Worm (Caenorhabditis elegans) whole organism, L1 larva: ENCODE data around the gene C35A5.11.
A peak's percentile ranks its signal among the peaks of the same experiment; 100 is the strongest.

ENCODE experiments used
- aha-1 ChIP-seq: fragments of 150-350 bp; optimal IDR thresholded peaks from 2 replicates; lab custom pipeline; 2014; ENCODE audit warnings: missing biosample characterization, missing genetic modification characterization
- alr-1 ChIP-seq: fragments of 200-800 bp; sonication (Bioruptor generic); optimal IDR thresholded peaks from 2 replicates; lab custom pipeline; 2018; ENCODE audit warnings: borderline replicate concordance, mild to moderate bottlenecking, missing genetic modification characterization, missing compliant biosample characterization
- blmp-1 ChIP-seq: fragments of 150-350 bp; optimal IDR thresholded peaks from 2 replicates; lab custom pipeline; 2014; ENCODE audit warnings: missing biosample characterization, missing genetic modification characterization
- ceh-63 ChIP-seq: fragments of 200-800 bp; sonication (Bioruptor generic); optimal IDR thresholded peaks from 2 replicates; lab custom pipeline; 2018; ENCODE audit warnings: mild to moderate bottlenecking, missing genetic modification characterization, missing compliant biosample characterization
- ceh-8 ChIP-seq: fragments of 200-800 bp; sonication (Bioruptor generic); optimal IDR thresholded peaks from 2 replicates; lab custom pipeline; 2018; ENCODE audit warnings: mild to moderate bottlenecking, missing genetic modification characterization, moderate library complexity, missing compliant biosample characterization
- dsc-1 ChIP-seq: sonication (generic microtip); optimal IDR thresholded peaks from 2 replicates; lab custom pipeline; 2016; ENCODE audit warnings: mild to moderate bottlenecking, missing genetic modification characterization, missing compliant biosample characterization
- egl-27 ChIP-seq, 2 experiments: fragments of 150-350 bp in 1 of 2; sonication (generic microtip); optimal IDR thresholded peaks; 3 replicates each; lab custom pipeline; 2017 to 2018; ENCODE audit warnings: missing biosample characterization in 2 of 2, missing genetic modification characterization in 2 of 2, missing genetic modification reagents in 2 of 2
- elt-3 ChIP-seq, 6 experiments: fragments of 150-350 bp in 1 of 6; sonication (generic microtip); optimal IDR thresholded peaks; 2 replicates each; lab custom pipeline; 2017 to 2018; ENCODE audit warnings: missing biosample characterization in 6 of 6, missing genetic modification characterization in 6 of 6, inconsistent platforms in 1 of 6
- ets-5 ChIP-seq: fragments of 200-800 bp; sonication (Bioruptor generic); IDR thresholded peaks from 2 replicates; pipeline ENCODE4 v1.3.6; 2022; ENCODE audit warnings: missing genetic modification characterization, missing compliant biosample characterization
- fkh-10 ChIP-seq: sonication (generic microtip); optimal IDR thresholded peaks from 2 replicates; lab custom pipeline; 2017; ENCODE audit warnings: missing biosample characterization, missing genetic modification reagents, missing genetic modification characterization
- fkh-4 ChIP-seq: sonication (generic microtip); optimal IDR thresholded peaks from 2 replicates; lab custom pipeline; 2016; ENCODE audit warnings: missing compliant biosample characterization, missing genetic modification characterization, borderline replicate concordance
- fkh-8 ChIP-seq: sonication (generic microtip); optimal IDR thresholded peaks from 2 replicates; lab custom pipeline; 2016; ENCODE audit warnings: mild to moderate bottlenecking, missing genetic modification characterization, missing compliant biosample characterization
- grh-1 ChIP-seq: fragments of 200-800 bp; sonication (Bioruptor generic); IDR thresholded peaks from 2 replicates; pipeline ENCODE4 v1.3.6; 2022; ENCODE audit warnings: missing genetic modification reagents, missing genetic modification characterization, missing compliant biosample characterization
- hpl-2 ChIP-seq: fragments of 150-350 bp; optimal IDR thresholded peaks from 2 replicates; lab custom pipeline; 2014; ENCODE audit warnings: missing biosample characterization, missing genetic modification reagents, missing genetic modification characterization
- lin-14 ChIP-seq: fragments of 200-800 bp; sonication (Bioruptor generic); optimal IDR thresholded peaks from 2 replicates; lab custom pipeline; 2018; ENCODE audit warnings: mild to moderate bottlenecking, missing genetic modification characterization, moderate library complexity, missing compliant biosample characterization
- lin-15B ChIP-seq: fragments of 150-350 bp; sonication (generic microtip); optimal IDR thresholded peaks from 3 replicates; lab custom pipeline; 2014; ENCODE audit warnings: missing biosample characterization, missing genetic modification characterization
- lin-35 ChIP-seq, 2 experiments: fragments of 150-350 bp; optimal IDR thresholded peaks; 2 replicates each; lab custom pipeline; 2014; ENCODE audit warnings: missing biosample characterization in 2 of 2, missing genetic modification characterization in 2 of 2, missing genetic modification reagents in 2 of 2
- lsy-2 ChIP-seq, 2 experiments: fragments of 150-350 bp; optimal IDR thresholded peaks; 2 replicates each; lab custom pipeline; 2014; ENCODE audit warnings: missing biosample characterization in 2 of 2, missing genetic modification characterization in 2 of 2
- mef-2 ChIP-seq: fragments of 150-350 bp; optimal IDR thresholded peaks from 2 replicates; lab custom pipeline; 2014; ENCODE audit warnings: missing biosample characterization, missing genetic modification characterization
- mep-1 ChIP-seq: fragments of 150-350 bp; optimal IDR thresholded peaks from 2 replicates; lab custom pipeline; 2014; ENCODE audit warnings: missing biosample characterization, missing genetic modification characterization
- nhr-20 ChIP-seq: sonication (generic microtip); optimal IDR thresholded peaks from 2 replicates; lab custom pipeline; 2016; ENCODE audit warnings: mild to moderate bottlenecking, missing genetic modification characterization, missing compliant biosample characterization
- nhr-237 ChIP-seq: fragments of 150-350 bp; optimal IDR thresholded peaks from 2 replicates; lab custom pipeline; 2014; ENCODE audit warnings: missing biosample characterization, missing genetic modification characterization
- nhr-28 ChIP-seq: fragments of 150-350 bp; optimal IDR thresholded peaks from 2 replicates; lab custom pipeline; 2014; ENCODE audit warnings: missing biosample characterization, missing genetic modification characterization
- nhr-47 ChIP-seq: sonication (generic microtip); optimal IDR thresholded peaks from 2 replicates; lab custom pipeline; 2016; ENCODE audit warnings: mild to moderate bottlenecking, missing genetic modification characterization, moderate library complexity, missing compliant biosample characterization
- nhr-71 ChIP-seq: sonication (generic microtip); optimal IDR thresholded peaks from 2 replicates; lab custom pipeline; 2016; ENCODE audit warnings: mild to moderate bottlenecking, missing genetic modification characterization, moderate library complexity, missing compliant biosample characterization
- nhr-76 ChIP-seq: sonication (generic microtip); optimal IDR thresholded peaks from 2 replicates; lab custom pipeline; 2017; ENCODE audit warnings: missing biosample characterization, missing genetic modification characterization
- nhr-77 ChIP-seq: fragments of 150-350 bp; optimal IDR thresholded peaks from 2 replicates; lab custom pipeline; 2014; ENCODE audit warnings: missing biosample characterization, missing genetic modification characterization
- nhr-85 ChIP-seq: sonication (generic microtip); peaks from one replicate; lab custom pipeline; 2016; ENCODE audit warnings: missing genetic modification characterization, inconsistent platforms, missing compliant biosample characterization
- pag-3 ChIP-seq: sonication (generic microtip); optimal IDR thresholded peaks from 2 replicates; lab custom pipeline; 2017; ENCODE audit warnings: missing genetic modification characterization, mild to moderate bottlenecking, missing compliant biosample characterization, antibody characterized with exemption, borderline replicate concordance; ENCODE audit not compliant: insufficient read depth
- pqm-1 ChIP-seq: sonication (generic microtip); optimal IDR thresholded peaks from 3 replicates; lab custom pipeline; 2017; ENCODE audit warnings: missing biosample characterization, missing genetic modification characterization
- rnt-1 ChIP-seq: sonication (generic microtip); optimal IDR thresholded peaks from 2 replicates; lab custom pipeline; 2016; ENCODE audit warnings: mild to moderate bottlenecking, missing genetic modification characterization, moderate library complexity, missing compliant biosample characterization
- snu-23 ChIP-seq: sonication (generic microtip); optimal IDR thresholded peaks from 2 replicates; lab custom pipeline; 2016; ENCODE audit warnings: missing genetic modification characterization, missing compliant biosample characterization
- sox-4 ChIP-seq: sonication (generic microtip); optimal IDR thresholded peaks from 2 replicates; lab custom pipeline; 2016; ENCODE audit warnings: missing genetic modification characterization, missing compliant biosample characterization
- sptf-1 ChIP-seq: fragments of 150-350 bp; optimal IDR thresholded peaks from 2 replicates; lab custom pipeline; 2014; ENCODE audit warnings: missing biosample characterization, missing genetic modification characterization
- tbx-2 ChIP-seq: sonication (generic microtip); optimal IDR thresholded peaks from 2 replicates; lab custom pipeline; 2016; ENCODE audit warnings: missing genetic modification characterization, missing compliant biosample characterization
- tlp-1 ChIP-seq: fragments of 150-350 bp; optimal IDR thresholded peaks from 2 replicates; lab custom pipeline; 2014; ENCODE audit warnings: missing biosample characterization, missing genetic modification characterization
- unc-98 ChIP-seq: fragments of 200-800 bp; sonication (Bioruptor generic); IDR thresholded peaks from 2 replicates; pipeline ENCODE4 v1.3.6; 2022; ENCODE audit warnings: missing genetic modification characterization, missing compliant biosample characterization
- ztf-4 ChIP-seq: fragments of 150-350 bp; optimal IDR thresholded peaks from 2 replicates; lab custom pipeline; 2014; ENCODE audit warnings: missing biosample characterization, missing genetic modification characterization

C35A5.11 gene

ce11 chrV:10465478-10465877 is 37.4 kb downstream of the C35A5.11 start (continued):
- TF ChIP-seq mep-1 (no peak), nhr-85 (tag; lab: Kevin White, UChicago) (peak; percentile 6)

- TF ChIP-seq lin-14 (GFP tag; lab: Kevin White, UChicago): peak; percentile 41
- no peak for TF ChIP-seq rnt-1 (tag; lab: Kevin White, UChicago)
- no peak for TF ChIP-seq lin-15B
- peak; percentile 33 for TF ChIP-seq fkh-8
- no peak for TF ChIP-seq sptf-1 (tag; lab: Kevin White, UChicago)
- peak in 1 of 2 experiments; percentile 12 for TF ChIP-seq lsy-2 (tag; optimal IDR thresholded peaks at IDR 0.05; lab: Kevin White, UChicago)
- no peak for TF ChIP-seq nhr-47 (tag; lab: Kevin White, UChicago)
- TF ChIP-seq nhr-28 (tag; lab: Kevin White, UChicago): no peak
- no peak for TF ChIP-seq alr-1
- no peak for TF ChIP-seq aha-1
Observed at ce11 chrV:10464746-10465145, 38.2 kb downstream of the C35A5.11 start.

DNA sequence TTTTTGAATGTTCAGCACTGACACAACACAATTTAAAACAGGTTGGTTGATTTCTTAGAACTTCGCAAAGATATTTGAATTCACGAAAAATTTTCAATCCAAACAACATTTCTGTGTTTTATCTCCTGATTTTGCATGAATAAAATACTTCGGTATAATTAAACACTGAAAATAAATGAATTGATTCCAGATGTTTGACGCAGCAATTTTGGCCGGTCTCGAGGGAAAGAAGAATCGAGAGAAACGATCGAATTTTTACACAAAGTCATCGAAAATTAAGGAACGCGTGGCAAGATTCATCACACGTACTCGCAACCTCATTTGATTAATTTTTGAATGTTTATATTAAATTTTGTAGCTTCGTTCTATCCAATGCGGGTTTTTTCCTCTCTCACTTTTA is 38.8 kb downstream of the C35A5.11 start:
- TF ChIP-seq fkh-10 (GFP tag; lab: Kevin White, UChicago) (no peak), pqm-1 (tag; lab: Kevin White, UChicago) (no peak), tbx-2 (tag; lab: Kevin White, UChicago) (no peak), sptf-1 (tag; lab: Kevin White, UChicago) (no peak), dsc-1 (tag; lab: Kevin White, UChicago) (peak; percentile 96), rnt-1 (tag; lab: Kevin White, UChicago) (no peak), lin-35 (GFP tag; optimal IDR thresholded peaks at IDR 0.05; lab: Kevin White, UChicago) (no peak), sox-4 (tag; lab: Kevin White, UChicago) (no peak), nhr-85 (tag; lab: Kevin White, UChicago) (peak; percentile 61), nhr-76 (no peak), egl-27 (tag; optimal IDR thresholded peaks at IDR 0.05; lab: Kevin White, UChicago) (no peak), mef-2 (no peak), nhr-28 (tag; lab: Kevin White, UChicago) (no peak), nhr-71 (tag; lab: Kevin White, UChicago) (no peak), ets-5 (GFP tag; lab: Robert Waterston, UW) (no peak), fkh-4 (tag; lab: Kevin White, UChicago) (peak; percentile 87)

ce11 chrV:10463276-10463675 is 39.6 kb downstream of the C35A5.11 start, which contains the start of gene F22E12.3:
F22E12.3 (minus strand) TSS chrV:10463376.
- TF ChIP-seq pag-3 (tag; lab: Kevin White, UChicago): no peak

DNA sequence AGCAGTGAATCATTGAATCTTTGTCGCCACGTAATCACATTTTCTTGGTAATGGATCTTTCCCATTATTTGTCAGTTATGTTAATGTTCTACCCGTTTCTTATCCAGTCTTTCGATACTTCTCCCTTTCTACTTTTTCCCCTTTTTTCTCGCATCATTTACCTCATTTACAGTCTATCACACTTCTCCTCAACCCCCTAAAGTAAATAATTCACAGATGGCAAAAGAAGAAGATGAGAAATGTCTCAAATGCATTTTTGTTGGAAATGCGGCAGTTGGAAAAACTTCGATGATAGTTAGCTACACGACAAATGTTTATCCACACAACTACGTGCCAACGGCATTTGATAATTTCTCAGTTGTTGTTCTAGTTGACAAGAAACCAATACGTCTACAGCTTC is 40.8 kb downstream of the C35A5.11 start, which contains the start of gene chw-1:
TSS of gene chw-1 (plus strand) at position 217 of the 400 bp plus-strand sequence.
- TF ChIP-seq nhr-85 (tag; lab: Kevin White, UChicago) (peak; percentile 32), ceh-8 (no peak), ztf-4 (tag; lab: Kevin White, UChicago) (no peak), hpl-2 (no peak), lin-15B (no peak), nhr-77 (tag; lab: Kevin White, UChicago) (no peak)

ce11 chrV:10460685-10461084 is 42.2 kb downstream of the C35A5.11 start:
- no peak for TF ChIP-seq unc-98 (GFP tag; lab: Robert Waterston, UW)
- TF ChIP-seq nhr-237 (tag; lab: Kevin White, UChicago): no peak
- TF ChIP-seq snu-23 (GFP tag; lab: Kevin White, UChicago): peak; percentile 30
- TF ChIP-seq grh-1: peak; percentile 24; the same call in 1 of the 2 replicates
- TF ChIP-seq lsy-2 (tag; optimal IDR thresholded peaks at IDR 0.05; lab: Kevin White, UChicago): peak in 1 of 2 experiments; percentile 29
- TF ChIP-seq tlp-1 (tag; lab: Kevin White, UChicago): no peak
- TF ChIP-seq nhr-85 (tag; lab: Kevin White, UChicago): peak; percentile 90
- TF ChIP-seq egl-27 (tag; optimal IDR thresholded peaks at IDR 0.05; lab: Kevin White, UChicago): no peak
- TF ChIP-seq nhr-20 (tag; lab: Kevin White, UChicago): peak; percentile 31
- no peak for TF ChIP-seq pag-3 (tag; lab: Kevin White, UChicago)
- TF ChIP-seq elt-3 (tag; optimal IDR thresholded peaks at IDR 0.05; lab: Kevin White, UChicago): peak in 3 of 6 experiments; percentile 25 to 86 (median 69)
- peak; percentile 70 for TF ChIP-seq blmp-1 (tag; lab: Kevin White, UChicago)
- peak; percentile 74 for TF ChIP-seq lin-14 (GFP tag; lab: Kevin White, UChicago)
- peak; percentile 37 for TF ChIP-seq nhr-71 (tag; lab: Kevin White, UChicago)
- no peak for TF ChIP-seq ceh-63
- TF ChIP-seq, all 84 proteins: peak for 9
